Worm (Caenorhabditis elegans) whole organism, L2 larva: Measurements from ENCODE around the gene F02D8.9.

ENCODE experiments used
- C34F6.9 ChIP-seq: fragments of 150-350 bp; optimal IDR thresholded peaks from 2 replicates; lab custom pipeline; 2014; ENCODE audit warnings: missing biosample characterization, missing genetic modification characterization
- F13H6.1 ChIP-seq: sonication (generic microtip); optimal IDR thresholded peaks from 2 replicates; lab custom pipeline; 2016; ENCODE audit warnings: missing genetic modification characterization, missing compliant biosample characterization
- R02D3.7 ChIP-seq: fragments of 150-350 bp; optimal IDR thresholded peaks from 2 replicates; lab custom pipeline; 2014; ENCODE audit warnings: missing biosample characterization, missing genetic modification characterization
- ZK546.5 ChIP-seq: sonication (generic microtip); optimal IDR thresholded peaks from 2 replicates; lab custom pipeline; 2017; ENCODE audit warnings: missing biosample characterization, missing genetic modification characterization
- aly-2 ChIP-seq: fragments of 150-350 bp; optimal IDR thresholded peaks from 2 replicates; lab custom pipeline; 2014; ENCODE audit warnings: missing biosample characterization, missing genetic modification characterization
- ama-1 ChIP-seq: fragments of 150-350 bp; optimal IDR thresholded peaks from 2 replicates; lab custom pipeline; 2018; ENCODE audit warnings: inconsistent platforms
- blmp-1 ChIP-seq: sonication (generic microtip); optimal IDR thresholded peaks from 2 replicates; lab custom pipeline; 2017; ENCODE audit warnings: missing genetic modification characterization, mild to moderate bottlenecking, missing compliant biosample characterization, antibody characterized with exemption, moderate library complexity; ENCODE audit not compliant: insufficient read depth
- ceh-16 ChIP-seq: fragments of 150-350 bp; optimal IDR thresholded peaks from 2 replicates; lab custom pipeline; 2014; ENCODE audit warnings: missing biosample characterization, missing genetic modification characterization
- ceh-82 ChIP-seq: fragments of 150-350 bp; optimal IDR thresholded peaks from 2 replicates; lab custom pipeline; 2014; ENCODE audit warnings: missing biosample characterization, missing genetic modification characterization
- crh-2 ChIP-seq: sonication (generic microtip); optimal IDR thresholded peaks from 2 replicates; lab custom pipeline; 2017; ENCODE audit warnings: missing biosample characterization, missing genetic modification characterization
- dmd-4 ChIP-seq: sonication (generic microtip); optimal IDR thresholded peaks from 2 replicates; lab custom pipeline; 2017; ENCODE audit warnings: missing biosample characterization, missing genetic modification characterization
- egl-27 ChIP-seq: sonication (generic microtip); optimal IDR thresholded peaks from 3 replicates; lab custom pipeline; 2017; ENCODE audit warnings: missing biosample characterization, missing genetic modification reagents, missing genetic modification characterization
- elt-1 ChIP-seq: fragments of 150-350 bp; optimal IDR thresholded peaks from 2 replicates; lab custom pipeline; 2014; ENCODE audit warnings: missing biosample characterization, missing genetic modification characterization
- elt-3 ChIP-seq: sonication (generic microtip); optimal IDR thresholded peaks from 2 replicates; lab custom pipeline; 2017; ENCODE audit warnings: missing biosample characterization, missing genetic modification characterization
- fos-1 ChIP-seq: fragments of 150-350 bp; optimal IDR thresholded peaks from 2 replicates; lab custom pipeline; 2014; ENCODE audit warnings: missing biosample characterization, missing genetic modification characterization
- gmeb-1 ChIP-seq: fragments of 150-350 bp; optimal IDR thresholded peaks from 2 replicates; lab custom pipeline; 2014; ENCODE audit warnings: missing biosample characterization, missing genetic modification characterization
- lin-11 ChIP-seq: fragments of 150-350 bp; sonication (generic microtip); optimal IDR thresholded peaks from 2 replicates; lab custom pipeline; 2014; ENCODE audit warnings: missing biosample characterization, missing genetic modification characterization, inconsistent platforms, mixed read lengths
- lin-13 ChIP-seq: fragments of 150-350 bp; optimal IDR thresholded peaks from 2 replicates; lab custom pipeline; 2014; ENCODE audit warnings: missing biosample characterization, missing genetic modification reagents, missing genetic modification characterization
- lsy-2 ChIP-seq, 2 experiments: fragments of 150-350 bp in 1 of 2; sonication (generic microtip) in 1 of 2; optimal IDR thresholded peaks; 2 replicates each; lab custom pipeline; 2014 to 2017; ENCODE audit warnings: missing biosample characterization in 2 of 2, missing genetic modification characterization in 2 of 2
- mab-5 ChIP-seq: fragments of 150-350 bp; optimal IDR thresholded peaks from 2 replicates; lab custom pipeline; 2014; ENCODE audit warnings: missing biosample characterization, missing genetic modification characterization
- mbf-1 ChIP-seq: sonication (generic microtip); optimal IDR thresholded peaks from 2 replicates; lab custom pipeline; 2017; ENCODE audit warnings: missing biosample characterization, missing genetic modification characterization
- mdl-1 ChIP-seq, 2 experiments: fragments of 150-350 bp in 1 of 2; sonication (generic microtip) in 1 of 2; optimal IDR thresholded peaks; 2 replicates each; lab custom pipeline; 2017; ENCODE audit warnings: missing biosample characterization in 2 of 2, missing genetic modification characterization in 2 of 2
- nhr-11 ChIP-seq: fragments of 150-350 bp; optimal IDR thresholded peaks from 2 replicates; lab custom pipeline; 2014; ENCODE audit warnings: missing biosample characterization, missing genetic modification characterization
- nhr-12 ChIP-seq: fragments of 150-350 bp; optimal IDR thresholded peaks from 2 replicates; lab custom pipeline; 2014; ENCODE audit warnings: missing biosample characterization, missing genetic modification characterization
- nhr-129 ChIP-seq: fragments of 150-350 bp; optimal IDR thresholded peaks from 2 replicates; lab custom pipeline; 2014; ENCODE audit warnings: missing biosample characterization, missing genetic modification characterization
- nhr-21 ChIP-seq: fragments of 150-350 bp; optimal IDR thresholded peaks from 2 replicates; lab custom pipeline; 2014; ENCODE audit warnings: missing biosample characterization, missing genetic modification characterization
- nhr-23 ChIP-seq: fragments of 150-350 bp; optimal IDR thresholded peaks from 2 replicates; lab custom pipeline; 2014; ENCODE audit warnings: missing biosample characterization, missing genetic modification reagents, missing genetic modification characterization
- nhr-237 ChIP-seq: fragments of 150-350 bp; optimal IDR thresholded peaks from 2 replicates; lab custom pipeline; 2014; ENCODE audit warnings: missing biosample characterization, missing genetic modification characterization
- nhr-25 ChIP-seq: fragments of 150-350 bp; sonication (generic microtip); optimal IDR thresholded peaks from 3 replicates; lab custom pipeline; 2014; ENCODE audit warnings: missing biosample characterization, missing genetic modification characterization
- nhr-77 ChIP-seq: fragments of 150-350 bp; optimal IDR thresholded peaks from 2 replicates; lab custom pipeline; 2014; ENCODE audit warnings: missing biosample characterization, missing genetic modification characterization
- sem-4 ChIP-seq: fragments of 150-350 bp; optimal IDR thresholded peaks from 2 replicates; lab custom pipeline; 2014; ENCODE audit warnings: missing biosample characterization, missing genetic modification reagents, missing genetic modification characterization
- skn-1 ChIP-seq: sonication (generic microtip); optimal IDR thresholded peaks from 2 replicates; lab custom pipeline; 2017; ENCODE audit warnings: missing biosample characterization, missing genetic modification characterization
- sma-3 ChIP-seq: sonication (generic microtip); optimal IDR thresholded peaks from 2 replicates; lab custom pipeline; 2016; ENCODE audit warnings: missing genetic modification reagents, missing genetic modification characterization, missing compliant biosample characterization
- sma-9 ChIP-seq, 2 experiments: fragments of 150-350 bp in 1 of 2; sonication (generic microtip) in 1 of 2; optimal IDR thresholded peaks; 2 replicates each; lab custom pipeline; 2014 to 2016; ENCODE audit warnings: missing genetic modification characterization in 2 of 2, mild to moderate bottlenecking in 1 of 2, missing biosample characterization in 1 of 2, missing compliant biosample characterization in 1 of 2, missing genetic modification reagents in 1 of 2, moderate library complexity in 1 of 2
- snpc-4 ChIP-seq: fragments of 150-350 bp; optimal IDR thresholded peaks from 2 replicates; lab custom pipeline; 2014; ENCODE audit warnings: missing biosample characterization, missing genetic modification characterization
- unc-39 ChIP-seq: fragments of 150-350 bp; optimal IDR thresholded peaks from 2 replicates; lab custom pipeline; 2014; ENCODE audit warnings: missing biosample characterization, missing genetic modification characterization
- unc-55 ChIP-seq: fragments of 150-350 bp; sonication (generic microtip); optimal IDR thresholded peaks from 3 replicates; lab custom pipeline; 2014; ENCODE audit warnings: missing biosample characterization, missing genetic modification reagents, missing genetic modification characterization
- unc-62 ChIP-seq: fragments of 150-350 bp; optimal IDR thresholded peaks from 2 replicates; lab custom pipeline; 2014; ENCODE audit warnings: missing biosample characterization, missing genetic modification reagents, missing genetic modification characterization
- zag-1 ChIP-seq: fragments of 150-350 bp; optimal IDR thresholded peaks from 2 replicates; lab custom pipeline; 2014; ENCODE audit warnings: missing biosample characterization, missing genetic modification characterization
- ztf-1 ChIP-seq: fragments of 200-800 bp; sonication (Bioruptor generic); conservative IDR thresholded peaks from 2 replicates; pipeline ENCODE4 v1.3.6; 2022; ENCODE audit warnings: missing genetic modification characterization, missing compliant biosample characterization
- ztf-11 ChIP-seq: sonication (generic microtip); optimal IDR thresholded peaks from 2 replicates; lab custom pipeline; 2017; ENCODE audit warnings: missing biosample characterization, missing genetic modification characterization

Gene F02D8.9

DNA sequence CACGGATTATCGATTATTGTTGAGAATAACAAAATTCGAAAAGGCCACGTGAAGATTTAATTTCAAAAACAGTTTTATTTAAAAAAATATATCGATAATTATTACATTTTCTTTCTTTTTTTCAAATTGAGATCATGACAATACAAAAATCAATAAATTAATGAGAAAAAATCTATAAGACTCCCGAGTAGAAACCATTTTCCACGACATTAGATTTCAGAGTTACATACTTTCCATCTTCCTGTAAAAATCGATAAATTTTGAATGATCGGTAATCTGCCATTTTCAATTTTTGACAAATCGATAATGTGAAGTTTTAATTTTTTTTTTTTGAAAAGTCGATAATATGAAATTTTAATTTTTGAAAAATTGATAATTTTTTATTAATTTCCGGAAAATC lies 9.9 kb downstream of the F02D8.9 start, which contains the start of gene C30G7.3:
Gene C30G7.3, minus strand, starts transcription at position 8 of the 400 bp plus-strand sequence.
- no peak for TF ChIP-seq unc-39
- TF ChIP-seq dmd-4 (tag; lab: Kevin White, UChicago) = no peak
- TF ChIP-seq lin-13 (GFP tag; lab: Kevin White, UChicago) = no peak
- TF ChIP-seq gmeb-1 (tag; lab: Kevin White, UChicago) = no peak
- TF ChIP-seq blmp-1 (tag; lab: Kevin White, UChicago) = no peak
- no peak for TF ChIP-seq nhr-21 (tag; lab: Kevin White, UChicago)
- TF ChIP-seq snpc-4 (tag; lab: Kevin White, UChicago) = no peak
- TF ChIP-seq aly-2 (tag; lab: Kevin White, UChicago) = no peak
- no peak for TF ChIP-seq mab-5
- no peak for TF ChIP-seq nhr-129 (tag; lab: Kevin White, UChicago)
- no peak for TF ChIP-seq sem-4 (tag; lab: Kevin White, UChicago)
- TF ChIP-seq R02D3.7 (tag; lab: Kevin White, UChicago) = no peak
- no peak for TF ChIP-seq elt-3 (tag; lab: Kevin White, UChicago)
- no peak for TF ChIP-seq nhr-12
- TF ChIP-seq ztf-11 (tag; lab: Kevin White, UChicago) = no peak
- no peak for TF ChIP-seq nhr-25 (tag; lab: Kevin White, UChicago)
- TF ChIP-seq ztf-1 = no peak
- no peak for TF ChIP-seq zag-1
- no peak for TF ChIP-seq sma-3 (GFP tag; lab: Kevin White, UChicago)
- no peak for TF ChIP-seq lin-11 (tag; lab: Kevin White, UChicago)

DNA sequence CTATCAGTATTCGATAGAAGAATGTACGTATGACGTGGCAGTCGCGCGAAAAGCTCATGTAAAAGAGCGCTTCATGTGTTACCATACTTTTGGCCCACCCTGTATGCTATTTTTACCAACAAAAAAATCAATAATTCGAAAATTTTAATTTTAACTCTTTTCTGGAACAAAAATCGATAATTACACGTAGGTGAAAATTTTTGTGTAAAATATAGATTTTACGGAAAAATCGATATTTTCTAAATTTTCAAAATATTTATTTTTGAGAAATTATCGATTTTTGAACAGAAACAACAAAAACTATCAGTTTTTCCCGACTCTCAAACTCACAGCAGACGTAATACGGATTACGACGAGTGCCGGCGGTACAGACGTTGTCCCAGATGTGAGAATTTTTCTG lies 10.5 kb downstream of the F02D8.9 start:
- no peak for TF ChIP-seq ama-1 (lab: Kevin White, UChicago)
- no peak for TF ChIP-seq egl-27 (tag; lab: Kevin White, UChicago)
- no peak for TF ChIP-seq crh-2

DNA sequence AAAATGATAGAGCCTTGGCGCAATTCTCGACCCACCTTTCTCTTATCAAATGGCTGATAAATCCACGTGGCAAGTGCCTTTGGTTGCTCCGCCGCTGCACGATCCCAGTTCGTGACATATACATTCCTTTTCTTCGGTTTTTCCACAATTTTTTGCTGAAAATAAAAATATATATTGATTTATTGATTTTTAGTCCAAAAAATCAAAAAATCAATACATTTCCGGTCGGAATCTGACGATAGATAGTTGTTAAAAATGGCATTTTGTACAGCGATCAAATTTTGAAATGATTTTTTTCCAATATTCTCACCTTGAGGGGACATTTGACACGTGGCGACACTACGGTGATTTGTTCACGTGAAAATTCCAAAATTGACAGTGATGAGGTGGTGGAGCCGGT lies 11.8 kb downstream of the F02D8.9 start:
- no peak for TF ChIP-seq nhr-23 (tag; lab: Kevin White, UChicago)
- TF ChIP-seq ZK546.5 (tag; lab: Kevin White, UChicago) = no peak
- TF ChIP-seq R02D3.7 (tag; lab: Kevin White, UChicago) = no peak
- TF ChIP-seq elt-3 (tag; lab: Kevin White, UChicago) = no peak
- no peak for TF ChIP-seq C34F6.9 (tag; lab: Kevin White, UChicago)
- no peak for TF ChIP-seq zag-1
- TF ChIP-seq lsy-2 (tag; optimal IDR thresholded peaks at IDR 0.05; lab: Kevin White, UChicago) = no peak
- TF ChIP-seq ceh-82 (tag; lab: Kevin White, UChicago) = no peak
- TF ChIP-seq elt-1 = no peak

DNA sequence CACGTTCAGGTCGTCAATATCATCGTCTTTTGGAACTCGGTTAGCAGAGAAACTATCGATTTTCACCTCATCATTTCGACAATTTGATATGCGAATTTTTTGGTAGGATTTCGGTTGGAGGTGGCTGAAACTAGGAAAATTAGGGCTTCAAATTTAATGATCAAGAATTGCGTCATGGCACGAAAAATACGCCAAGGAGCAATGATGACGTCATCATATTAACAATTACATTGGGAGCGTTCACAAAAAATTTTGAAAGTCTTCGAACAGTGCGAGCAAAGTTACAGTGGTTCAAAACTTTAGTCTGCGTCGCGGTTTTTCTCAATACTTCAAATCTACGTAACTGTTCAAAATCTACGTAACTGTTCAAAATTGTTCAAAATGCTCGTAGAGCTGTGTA lies 12.7 kb downstream of the F02D8.9 start:
- no peak for TF ChIP-seq C34F6.9 (tag; lab: Kevin White, UChicago)
- TF ChIP-seq R02D3.7 (tag; lab: Kevin White, UChicago) = no peak
- no peak for TF ChIP-seq unc-55 (GFP tag; lab: Kevin White, UChicago)
- TF ChIP-seq ZK546.5 (tag; lab: Kevin White, UChicago) = no peak
- TF ChIP-seq elt-3 (tag; lab: Kevin White, UChicago) = no peak
- no peak for TF ChIP-seq nhr-23 (tag; lab: Kevin White, UChicago)
- no peak for TF ChIP-seq elt-1
- no peak for TF ChIP-seq lin-13 (GFP tag; lab: Kevin White, UChicago)
- no peak for TF ChIP-seq nhr-25 (tag; lab: Kevin White, UChicago)
- TF ChIP-seq mbf-1 (tag; lab: Kevin White, UChicago) = no peak
- no peak for TF ChIP-seq crh-2
- no peak for TF ChIP-seq nhr-11
- TF ChIP-seq ceh-16 (tag; lab: Kevin White, UChicago) = no peak
- TF ChIP-seq fos-1 (tag; lab: Kevin White, UChicago) = no peak
- TF ChIP-seq zag-1 = no peak
- TF ChIP-seq dmd-4 (tag; lab: Kevin White, UChicago) = no peak
- no peak for TF ChIP-seq gmeb-1 (tag; lab: Kevin White, UChicago)

DNA sequence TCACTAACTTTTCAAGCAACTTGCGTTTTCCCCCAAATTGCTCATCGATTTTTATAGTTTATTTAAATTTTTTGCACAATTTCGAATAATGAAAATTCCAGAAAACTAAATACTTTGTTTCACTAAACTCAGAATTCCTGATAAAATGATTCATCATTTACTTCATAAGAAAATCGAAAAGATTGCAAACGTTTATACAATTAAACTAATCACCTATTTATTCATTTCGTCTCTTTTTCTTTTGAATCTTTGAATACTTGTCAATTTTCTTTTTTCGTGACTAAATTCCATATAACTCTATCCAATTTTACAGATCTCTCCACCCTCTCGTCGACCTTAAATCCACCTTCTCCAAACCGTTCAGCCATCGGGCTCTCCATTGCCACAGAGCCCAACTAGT lies 19.0 kb downstream of the F02D8.9 start, which contains the start of gene C30G7.2:
Gene C30G7.2, plus strand, starts transcription at position 301 of the 400 bp plus-strand sequence.
- TF ChIP-seq F13H6.1 (tag; lab: Kevin White, UChicago) (no peak), ama-1 (lab: Kevin White, UChicago) (no peak), ztf-1 (no peak), ceh-16 (tag; lab: Kevin White, UChicago) (no peak), nhr-77 (tag; lab: Kevin White, UChicago) (no peak), nhr-237 (tag; lab: Kevin White, UChicago) (no peak), fos-1 (tag; lab: Kevin White, UChicago) (no peak), lsy-2 (tag; optimal IDR thresholded peaks at IDR 0.05; lab: Kevin White, UChicago) (no peak), nhr-21 (tag; lab: Kevin White, UChicago) (no peak), gmeb-1 (tag; lab: Kevin White, UChicago) (no peak), mdl-1 (tag; optimal IDR thresholded peaks at IDR 0.05; lab: Kevin White, UChicago) (no peak), skn-1 (tag; lab: Kevin White, UChicago) (no peak), dmd-4 (tag; lab: Kevin White, UChicago) (no peak), zag-1 (no peak), sma-9 (GFP tag; optimal IDR thresholded peaks at IDR 0.05; lab: Kevin White, UChicago) (no peak), sma-9 (tag; optimal IDR thresholded peaks at IDR 0.05; lab: Kevin White, UChicago) (no peak), lin-11 (tag; lab: Kevin White, UChicago) (no peak), nhr-23 (tag; lab: Kevin White, UChicago) (no peak), unc-62 (GFP tag; lab: Kevin White, UChicago) (no peak), C34F6.9 (tag; lab: Kevin White, UChicago) (no peak), egl-27 (tag; lab: Kevin White, UChicago) (no peak)
